Worm (Caenorhabditis elegans) whole organism, L4 larva: ENCODE data around the gene pas-6.
A peak's percentile ranks its signal among the peaks of the same experiment; 100 is the strongest.

Source experiments
- dpl-1 ChIP-seq: fragments of 150-350 bp; optimal IDR thresholded peaks from 2 replicates; lab custom pipeline; 2014; ENCODE audit warnings: missing biosample characterization, missing genetic modification reagents, missing genetic modification characterization
- lin-39 ChIP-seq: fragments of 150-350 bp; optimal IDR thresholded peaks from 2 replicates; lab custom pipeline; 2014; ENCODE audit warnings: missing biosample characterization, missing genetic modification reagents, missing genetic modification characterization
- nhr-11 ChIP-seq: fragments of 150-350 bp; optimal IDR thresholded peaks from 2 replicates; lab custom pipeline; 2014; ENCODE audit warnings: missing biosample characterization, missing genetic modification characterization
- nhr-76 ChIP-seq: fragments of 150-350 bp; optimal IDR thresholded peaks from 2 replicates; lab custom pipeline; 2014; ENCODE audit warnings: missing biosample characterization, missing genetic modification characterization
- skn-1 ChIP-seq: fragments of 150-350 bp; optimal IDR thresholded peaks from 2 replicates; lab custom pipeline; 2014; ENCODE audit warnings: missing biosample characterization, missing genetic modification characterization
- unc-62 ChIP-seq, 3 experiments: fragments of 150-350 bp in 1 of 3; sonication (generic microtip); optimal IDR thresholded peaks in 2 of 3; peaks in 1 of 3; 1 replicate in 1 of 3; 2 replicates in 2 of 3; lab custom pipeline; 2014 to 2017; ENCODE audit warnings: missing biosample characterization in 3 of 3, missing genetic modification characterization in 3 of 3, missing genetic modification reagents in 3 of 3, missing genotype in 1 of 3
- ztf-7 ChIP-seq: fragments of 150-350 bp; optimal IDR thresholded peaks from 2 replicates; lab custom pipeline; 2014; ENCODE audit warnings: missing biosample characterization, missing genetic modification characterization

DNA sequence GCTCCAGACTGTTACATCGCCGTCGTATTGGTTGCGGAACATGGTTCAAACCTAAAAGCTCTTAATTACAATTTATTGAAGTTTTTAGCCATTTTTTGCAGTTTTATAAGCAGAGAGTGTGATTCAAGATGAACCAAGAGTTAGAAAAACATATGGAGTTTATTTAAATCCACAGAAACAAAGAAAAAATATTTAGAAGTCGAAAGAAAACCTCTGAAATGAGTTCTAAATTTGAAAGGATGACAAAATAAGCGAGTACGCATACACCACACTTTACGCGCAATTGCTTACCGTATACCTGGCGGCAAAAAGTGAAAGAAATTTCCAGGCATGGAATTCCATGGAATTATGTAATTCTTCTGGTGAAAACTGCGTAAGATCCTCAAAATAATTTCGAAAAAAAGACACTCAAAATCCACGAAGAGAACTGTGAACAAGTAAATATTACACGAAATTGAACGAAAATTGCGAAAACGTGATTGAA is at the start of gene pas-6:
- TF ChIP-seq lin-39 (tag; lab: Kevin White, UChicago) (no peak), skn-1 (tag; lab: Kevin White, UChicago) (no peak), unc-62 (GFP tag; optimal IDR thresholded peaks at IDR 0.05 in 1 of 2; lab: Kevin White, UChicago) (no peak), unc-62 (tag; optimal IDR thresholded peaks at IDR 0.05; lab: Kevin White, UChicago) (no peak), nhr-76 (tag; lab: Kevin White, UChicago) (no peak), nhr-11 (tag; lab: Kevin White, UChicago) (no peak), ztf-7 (no peak), dpl-1 (GFP tag; lab: Kevin White, UChicago) (peak; percentile 42)
